Fruit fly (Drosophila melanogaster) Kc167 (cell line): ENCODE results near the gene IKKepsilon.

Source experiments
- Myc ChIP-seq: fragments of >200 bp; optimal IDR thresholded peaks from 2 replicates; lab custom pipeline; 2017; ENCODE audit warnings: missing external identifiers
- Sin3A ChIP-seq: fragments of >200 bp; optimal IDR thresholded peaks from 2 replicates; lab custom pipeline; 2018; ENCODE audit warnings: missing external identifiers
- h ChIP-seq: fragments of >200 bp; optimal IDR thresholded peaks from 3 replicates; lab custom pipeline; 2018; ENCODE audit warnings: missing external identifiers
- insv ChIP-seq: fragments of >200 bp; optimal IDR thresholded peaks from 3 replicates; lab custom pipeline; 2018; ENCODE audit warnings: missing external identifiers
- psq ChIP-seq: fragments of >200 bp; optimal IDR thresholded peaks from 2 replicates; lab custom pipeline; 2017; ENCODE audit warnings: missing external identifiers
- ttk ChIP-seq: sonication (Bioruptor generic); optimal IDR thresholded peaks from 2 replicates; lab custom pipeline; 2017; ENCODE audit warnings: missing external identifiers

IKKepsilon gene

dm6 chr2L:20675875-20676274 is at the start of gene IKKepsilon, which contains the start of gene CG31678:
Gene IKKepsilon, plus strand, starts transcription at chr2L:20676045.
Gene CG31678, minus strand, starts transcription at chr2L:20675941.
- TF ChIP-seq ttk (no peak), insv (lab: Kevin White, UChicago) (no peak), h (lab: Kevin White, UChicago) (no peak), psq (lab: Kevin White, UChicago) (no peak), Sin3A (no peak), Myc (no peak)

dm6 chr2L:20634215-20634614 is 41.6 kb upstream of the IKKepsilon start, which contains the start of gene CG17472:
Gene CG17472, plus strand, starts transcription at chr2L:20634515.
- TF ChIP-seq Myc (no peak), psq (lab: Kevin White, UChicago) (no peak), insv (lab: Kevin White, UChicago) (no peak), Sin3A (no peak), ttk (no peak), h (lab: Kevin White, UChicago) (no peak)

- TF ChIP-seq h (lab: Kevin White, UChicago): no peak
- no peak for TF ChIP-seq Myc
- TF ChIP-seq psq (lab: Kevin White, UChicago): no peak
- TF ChIP-seq ttk: no peak
- no peak for TF ChIP-seq insv (lab: Kevin White, UChicago)
- TF ChIP-seq Sin3A: no peak
Observed at dm6 chr2L:20638413-20638812, 37.4 kb upstream of the IKKepsilon start.

- TF ChIP-seq psq (lab: Kevin White, UChicago) (no peak), Sin3A (no peak), Myc (no peak), ttk (no peak), h (lab: Kevin White, UChicago) (no peak), insv (lab: Kevin White, UChicago) (no peak)
Observed at dm6 chr2L:20639821-20640220, 36.0 kb upstream of the IKKepsilon start, which contains the start of gene CG31680. Gene CG31680, plus strand, starts transcription at chr2L:20640121.

- TF ChIP-seq Sin3A (no peak), psq (lab: Kevin White, UChicago) (no peak), insv (lab: Kevin White, UChicago) (no peak), Myc (no peak), ttk (no peak), h (lab: Kevin White, UChicago) (no peak)
Observed at dm6 chr2L:20640617-20641016, 35.2 kb upstream of the IKKepsilon start, which contains the start of gene Sfp38D. Gene Sfp38D, plus strand, starts transcription at chr2L:20640917.

- TF ChIP-seq h (lab: Kevin White, UChicago) (no peak), insv (lab: Kevin White, UChicago) (no peak)
Observed at dm6 chr2L:20643144-20643543, 32.7 kb upstream of the IKKepsilon start, which contains the start of gene CG17470. Gene CG17470, minus strand, starts transcription at chr2L:20643244.

dm6 chr2L:20645394-20645869 is 30.4 kb upstream of the IKKepsilon start, which contains the start of the genes phr6-4 and CG2608:
Gene phr6-4, minus strand, starts transcription at chr2L:20645791.
Gene CG2608, plus strand, starts transcription at chr2L:20645822.
- TF ChIP-seq h (lab: Kevin White, UChicago) (no peak), Myc (no peak)

- TF ChIP-seq ttk: no peak
- TF ChIP-seq Myc: no peak
- TF ChIP-seq h (lab: Kevin White, UChicago): no peak
- TF ChIP-seq psq (lab: Kevin White, UChicago): no peak
- TF ChIP-seq Sin3A: no peak
- TF ChIP-seq insv (lab: Kevin White, UChicago): no peak
Observed at dm6 chr2L:20647240-20647908, 28.5 kb upstream of the IKKepsilon start.

dm6 chr2L:20648612-20649011 is 27.2 kb upstream of the IKKepsilon start, which contains the start of gene CG18810:
Gene CG18810, plus strand, starts transcription at chr2L:20648912.
- TF ChIP-seq ttk: no peak
- TF ChIP-seq Sin3A: no peak

- TF ChIP-seq insv (lab: Kevin White, UChicago): no peak
- TF ChIP-seq Sin3A: no peak
- no peak for TF ChIP-seq ttk
- TF ChIP-seq psq (lab: Kevin White, UChicago): no peak
- TF ChIP-seq h (lab: Kevin White, UChicago): no peak
- TF ChIP-seq Myc: no peak
Observed at dm6 chr2L:20649891-20650290, 26.0 kb upstream of the IKKepsilon start, which contains the start of gene CG2611. Gene CG2611, plus strand, starts transcription at chr2L:20650189.

- TF ChIP-seq h (lab: Kevin White, UChicago) (no peak), Sin3A (no peak), ttk (no peak), insv (lab: Kevin White, UChicago) (no peak), Myc (no peak), psq (lab: Kevin White, UChicago) (no peak)
Observed at dm6 chr2L:20656110-20656509, 19.7 kb upstream of the IKKepsilon start, which contains the start of the genes brun and CG2614. Gene brun, minus strand, starts transcription at chr2L:20656178. Gene CG2614, plus strand, starts transcription at chr2L:20656426.

dm6 chr2L:20661071-20661470 is 14.8 kb upstream of the IKKepsilon start:
- no peak for TF ChIP-seq h (lab: Kevin White, UChicago)
- TF ChIP-seq Sin3A: no peak
- no peak for TF ChIP-seq Myc
- no peak for TF ChIP-seq insv (lab: Kevin White, UChicago)
- TF ChIP-seq psq (lab: Kevin White, UChicago): no peak
- TF ChIP-seq ttk: no peak

- no peak for TF ChIP-seq Sin3A
- no peak for TF ChIP-seq ttk
- no peak for TF ChIP-seq h (lab: Kevin White, UChicago)
Observed at dm6 chr2L:20664428-20664827, 11.4 kb upstream of the IKKepsilon start.
